Worm (Caenorhabditis elegans) whole organism, midembryonic: ENCODE data around the gene pqn-18.

Experiments used
- T22C8.4 ChIP-seq: fragments of 200-800 bp; sonication (Bioruptor generic); IDR thresholded peaks from 2 replicates; pipeline ENCODE4 v1.3.6; 2022; ENCODE audit warnings: missing genetic modification characterization, missing compliant biosample characterization
- cog-1 ChIP-seq: sonication (generic microtip); optimal IDR thresholded peaks from 2 replicates; lab custom pipeline; 2016; ENCODE audit warnings: missing genetic modification characterization, missing compliant biosample characterization
- flt-1 ChIP-seq: fragments of 200-800 bp; sonication (Bioruptor generic); IDR thresholded peaks from 2 replicates; pipeline ENCODE4 v1.3.6; 2022; ENCODE audit warnings: missing genetic modification characterization, missing compliant biosample characterization
- klf-2 ChIP-seq: fragments of 200-800 bp; sonication (Bioruptor generic); conservative IDR thresholded peaks from 2 replicates; pipeline ENCODE4 v1.3.6; 2022; ENCODE audit warnings: missing genetic modification reagents, missing genetic modification characterization, missing compliant biosample characterization
- med-1 ChIP-seq: sonication (generic microtip); optimal IDR thresholded peaks from 2 replicates; lab custom pipeline; 2017; ENCODE audit warnings: missing genetic modification characterization, mild to moderate bottlenecking, missing compliant biosample characterization, antibody characterized with exemption, missing genetic modification reagents; ENCODE audit not compliant: insufficient read depth
- ref-1 ChIP-seq: fragments of 200-800 bp; sonication (Bioruptor generic); conservative IDR thresholded peaks from 2 replicates; pipeline ENCODE4 v1.3.6; 2022; ENCODE audit warnings: missing genetic modification reagents, missing genetic modification characterization, missing compliant biosample characterization
- tab-1 ChIP-seq: fragments of 200-800 bp; sonication (Bioruptor generic); IDR thresholded peaks from 2 replicates; pipeline ENCODE4 v1.3.6; 2022; ENCODE audit warnings: missing genetic modification characterization, missing compliant biosample characterization
- ztf-29 ChIP-seq: fragments of 200-800 bp; sonication (Bioruptor generic); IDR thresholded peaks from 2 replicates; pipeline ENCODE4 v1.3.6; 2022; ENCODE audit warnings: missing genetic modification reagents, missing genetic modification characterization, missing compliant biosample characterization

- TF ChIP-seq klf-2 (GFP tag; lab: Robert Waterston, UW) (no peak), T22C8.4 (no peak), ztf-29 (GFP tag; lab: Robert Waterston, UW) (no peak), cog-1 (tag; lab: Kevin White, UChicago) (no peak), med-1 (GFP tag; lab: Kevin White, UChicago) (no peak), flt-1 (GFP tag; lab: Robert Waterston, UW) (no peak), tab-1 (GFP tag; lab: Robert Waterston, UW) (no peak), ref-1 (GFP tag; lab: Robert Waterston, UW) (no peak)
Measured at ce11 chrX:12929961-12930360, 22.3 kb downstream of the pqn-18 start, which contains the start of gene C34E7.3.
